Worm (Caenorhabditis elegans) whole organism, L2 larva: ENCODE data around the gene arrd-16.

Experiments used
- C34F6.9 ChIP-seq: fragments of 150-350 bp; optimal IDR thresholded peaks from 2 replicates; lab custom pipeline; 2014; ENCODE audit warnings: missing biosample characterization, missing genetic modification characterization
- F13H6.1 ChIP-seq: sonication (generic microtip); optimal IDR thresholded peaks from 2 replicates; lab custom pipeline; 2016; ENCODE audit warnings: missing genetic modification characterization, missing compliant biosample characterization
- R02D3.7 ChIP-seq: fragments of 150-350 bp; optimal IDR thresholded peaks from 2 replicates; lab custom pipeline; 2014; ENCODE audit warnings: missing biosample characterization, missing genetic modification characterization
- Y55F3AM.14 ChIP-seq: fragments of 200-800 bp; sonication (Bioruptor generic); optimal IDR thresholded peaks from 2 replicates; lab custom pipeline; 2018; ENCODE audit warnings: mild to moderate bottlenecking, missing genetic modification characterization, missing compliant biosample characterization
- ZK546.5 ChIP-seq: sonication (generic microtip); optimal IDR thresholded peaks from 2 replicates; lab custom pipeline; 2017; ENCODE audit warnings: missing biosample characterization, missing genetic modification characterization
- alr-1 ChIP-seq: fragments of 150-350 bp; optimal IDR thresholded peaks from 2 replicates; lab custom pipeline; 2014; ENCODE audit warnings: missing biosample characterization, missing genetic modification characterization
- aly-2 ChIP-seq: fragments of 150-350 bp; optimal IDR thresholded peaks from 2 replicates; lab custom pipeline; 2014; ENCODE audit warnings: missing biosample characterization, missing genetic modification characterization
- ama-1 ChIP-seq: fragments of 150-350 bp; optimal IDR thresholded peaks from 2 replicates; lab custom pipeline; 2018; ENCODE audit warnings: inconsistent platforms
- ceh-16 ChIP-seq: fragments of 150-350 bp; optimal IDR thresholded peaks from 2 replicates; lab custom pipeline; 2014; ENCODE audit warnings: missing biosample characterization, missing genetic modification characterization
- ceh-82 ChIP-seq: fragments of 150-350 bp; optimal IDR thresholded peaks from 2 replicates; lab custom pipeline; 2014; ENCODE audit warnings: missing biosample characterization, missing genetic modification characterization
- crh-2 ChIP-seq: sonication (generic microtip); optimal IDR thresholded peaks from 2 replicates; lab custom pipeline; 2017; ENCODE audit warnings: missing biosample characterization, missing genetic modification characterization
- dmd-4 ChIP-seq: sonication (generic microtip); optimal IDR thresholded peaks from 2 replicates; lab custom pipeline; 2017; ENCODE audit warnings: missing biosample characterization, missing genetic modification characterization
- egl-27 ChIP-seq: sonication (generic microtip); optimal IDR thresholded peaks from 3 replicates; lab custom pipeline; 2017; ENCODE audit warnings: missing biosample characterization, missing genetic modification reagents, missing genetic modification characterization
- elt-1 ChIP-seq: fragments of 150-350 bp; optimal IDR thresholded peaks from 2 replicates; lab custom pipeline; 2014; ENCODE audit warnings: missing biosample characterization, missing genetic modification characterization
- elt-3 ChIP-seq: sonication (generic microtip); optimal IDR thresholded peaks from 2 replicates; lab custom pipeline; 2017; ENCODE audit warnings: missing biosample characterization, missing genetic modification characterization
- fos-1 ChIP-seq: fragments of 150-350 bp; optimal IDR thresholded peaks from 2 replicates; lab custom pipeline; 2014; ENCODE audit warnings: missing biosample characterization, missing genetic modification characterization
- gmeb-1 ChIP-seq: fragments of 150-350 bp; optimal IDR thresholded peaks from 2 replicates; lab custom pipeline; 2014; ENCODE audit warnings: missing biosample characterization, missing genetic modification characterization
- lin-11 ChIP-seq: fragments of 150-350 bp; sonication (generic microtip); optimal IDR thresholded peaks from 2 replicates; lab custom pipeline; 2014; ENCODE audit warnings: missing biosample characterization, missing genetic modification characterization, inconsistent platforms, mixed read lengths
- lin-13 ChIP-seq: fragments of 150-350 bp; optimal IDR thresholded peaks from 2 replicates; lab custom pipeline; 2014; ENCODE audit warnings: missing biosample characterization, missing genetic modification reagents, missing genetic modification characterization
- lin-39 ChIP-seq: fragments of 150-350 bp; optimal IDR thresholded peaks from 2 replicates; lab custom pipeline; 2014; ENCODE audit warnings: missing biosample characterization, missing genetic modification reagents, missing genetic modification characterization
- lsy-2 ChIP-seq, 2 experiments: fragments of 150-350 bp in 1 of 2; sonication (generic microtip) in 1 of 2; optimal IDR thresholded peaks; 2 replicates each; lab custom pipeline; 2014 to 2017; ENCODE audit warnings: missing biosample characterization in 2 of 2, missing genetic modification characterization in 2 of 2
- mab-5 ChIP-seq: fragments of 150-350 bp; optimal IDR thresholded peaks from 2 replicates; lab custom pipeline; 2014; ENCODE audit warnings: missing biosample characterization, missing genetic modification characterization
- mbf-1 ChIP-seq: sonication (generic microtip); optimal IDR thresholded peaks from 2 replicates; lab custom pipeline; 2017; ENCODE audit warnings: missing biosample characterization, missing genetic modification characterization
- mdl-1 ChIP-seq, 2 experiments: fragments of 150-350 bp in 1 of 2; sonication (generic microtip) in 1 of 2; optimal IDR thresholded peaks; 2 replicates each; lab custom pipeline; 2017; ENCODE audit warnings: missing biosample characterization in 2 of 2, missing genetic modification characterization in 2 of 2
- nhr-10 ChIP-seq: sonication (generic microtip); optimal IDR thresholded peaks from 2 replicates; lab custom pipeline; 2017; ENCODE audit warnings: missing biosample characterization, missing genetic modification characterization
- nhr-11 ChIP-seq: fragments of 150-350 bp; optimal IDR thresholded peaks from 2 replicates; lab custom pipeline; 2014; ENCODE audit warnings: missing biosample characterization, missing genetic modification characterization
- nhr-12 ChIP-seq: fragments of 150-350 bp; optimal IDR thresholded peaks from 2 replicates; lab custom pipeline; 2014; ENCODE audit warnings: missing biosample characterization, missing genetic modification characterization
- nhr-129 ChIP-seq: fragments of 150-350 bp; optimal IDR thresholded peaks from 2 replicates; lab custom pipeline; 2014; ENCODE audit warnings: missing biosample characterization, missing genetic modification characterization
- nhr-21 ChIP-seq: fragments of 150-350 bp; optimal IDR thresholded peaks from 2 replicates; lab custom pipeline; 2014; ENCODE audit warnings: missing biosample characterization, missing genetic modification characterization
- nhr-23 ChIP-seq: fragments of 150-350 bp; optimal IDR thresholded peaks from 2 replicates; lab custom pipeline; 2014; ENCODE audit warnings: missing biosample characterization, missing genetic modification reagents, missing genetic modification characterization
- nhr-237 ChIP-seq: fragments of 150-350 bp; optimal IDR thresholded peaks from 2 replicates; lab custom pipeline; 2014; ENCODE audit warnings: missing biosample characterization, missing genetic modification characterization
- nhr-25 ChIP-seq: fragments of 150-350 bp; sonication (generic microtip); optimal IDR thresholded peaks from 3 replicates; lab custom pipeline; 2014; ENCODE audit warnings: missing biosample characterization, missing genetic modification characterization
- nhr-6 ChIP-seq: fragments of 150-350 bp; optimal IDR thresholded peaks from 2 replicates; lab custom pipeline; 2014; ENCODE audit warnings: missing biosample characterization, missing genetic modification characterization
- nhr-77 ChIP-seq: fragments of 150-350 bp; optimal IDR thresholded peaks from 2 replicates; lab custom pipeline; 2014; ENCODE audit warnings: missing biosample characterization, missing genetic modification characterization
- peb-1 ChIP-seq: fragments of 150-350 bp; optimal IDR thresholded peaks from 2 replicates; lab custom pipeline; 2014; ENCODE audit warnings: missing biosample characterization, missing genetic modification characterization
- sem-4 ChIP-seq: fragments of 150-350 bp; optimal IDR thresholded peaks from 2 replicates; lab custom pipeline; 2014; ENCODE audit warnings: missing biosample characterization, missing genetic modification reagents, missing genetic modification characterization
- skn-1 ChIP-seq: sonication (generic microtip); optimal IDR thresholded peaks from 2 replicates; lab custom pipeline; 2017; ENCODE audit warnings: missing biosample characterization, missing genetic modification characterization
- sma-3 ChIP-seq: sonication (generic microtip); optimal IDR thresholded peaks from 2 replicates; lab custom pipeline; 2016; ENCODE audit warnings: missing genetic modification reagents, missing genetic modification characterization, missing compliant biosample characterization
- sma-9 ChIP-seq, 2 experiments: fragments of 150-350 bp in 1 of 2; sonication (generic microtip) in 1 of 2; optimal IDR thresholded peaks; 2 replicates each; lab custom pipeline; 2014 to 2016; ENCODE audit warnings: missing genetic modification characterization in 2 of 2, mild to moderate bottlenecking in 1 of 2, missing biosample characterization in 1 of 2, missing compliant biosample characterization in 1 of 2, missing genetic modification reagents in 1 of 2, moderate library complexity in 1 of 2
- snpc-4 ChIP-seq: fragments of 150-350 bp; optimal IDR thresholded peaks from 2 replicates; lab custom pipeline; 2014; ENCODE audit warnings: missing biosample characterization, missing genetic modification characterization
- unc-39 ChIP-seq: fragments of 150-350 bp; optimal IDR thresholded peaks from 2 replicates; lab custom pipeline; 2014; ENCODE audit warnings: missing biosample characterization, missing genetic modification characterization
- unc-55 ChIP-seq: fragments of 150-350 bp; sonication (generic microtip); optimal IDR thresholded peaks from 3 replicates; lab custom pipeline; 2014; ENCODE audit warnings: missing biosample characterization, missing genetic modification reagents, missing genetic modification characterization
- unc-62 ChIP-seq: fragments of 150-350 bp; optimal IDR thresholded peaks from 2 replicates; lab custom pipeline; 2014; ENCODE audit warnings: missing biosample characterization, missing genetic modification reagents, missing genetic modification characterization
- zag-1 ChIP-seq: fragments of 150-350 bp; optimal IDR thresholded peaks from 2 replicates; lab custom pipeline; 2014; ENCODE audit warnings: missing biosample characterization, missing genetic modification characterization
- ztf-1 ChIP-seq: fragments of 200-800 bp; sonication (Bioruptor generic); conservative IDR thresholded peaks from 2 replicates; pipeline ENCODE4 v1.3.6; 2022; ENCODE audit warnings: missing genetic modification characterization, missing compliant biosample characterization
- ztf-11 ChIP-seq: sonication (generic microtip); optimal IDR thresholded peaks from 2 replicates; lab custom pipeline; 2017; ENCODE audit warnings: missing biosample characterization, missing genetic modification characterization
- ztf-4 ChIP-seq: fragments of 150-350 bp; optimal IDR thresholded peaks from 2 replicates; lab custom pipeline; 2014; ENCODE audit warnings: missing biosample characterization, missing genetic modification characterization

arrd-16 gene

DNA sequence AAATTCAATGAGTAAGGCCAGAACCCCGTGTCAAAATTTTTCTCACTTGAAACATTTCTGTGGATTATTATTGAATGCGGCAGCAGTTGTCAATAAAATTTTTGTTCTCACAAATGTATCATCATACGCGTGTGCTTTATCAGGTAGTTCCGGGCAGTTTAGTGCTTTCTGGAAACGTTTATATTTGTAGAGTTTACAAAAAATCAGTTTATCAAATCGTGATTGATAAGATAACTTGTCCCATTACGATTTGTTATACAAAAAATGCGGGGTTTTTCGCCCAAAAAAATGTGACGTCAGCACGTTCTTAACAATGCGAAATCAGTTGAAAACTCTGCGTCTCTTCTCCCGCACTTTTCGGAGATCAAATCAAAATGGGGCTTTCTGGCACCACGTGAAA, 39.3 kb upstream of the arrd-16 start:
- peak; percentile 28 for TF ChIP-seq fos-1 (tag; lab: Kevin White, UChicago)
- peak; percentile 37 for TF ChIP-seq sma-9 (GFP tag; optimal IDR thresholded peaks at IDR 0.05; lab: Kevin White, UChicago)
- no peak for TF ChIP-seq sma-9 (tag; optimal IDR thresholded peaks at IDR 0.05; lab: Kevin White, UChicago)
- no peak for TF ChIP-seq mbf-1
- TF ChIP-seq, all 48 proteins: peak for 2

DNA sequence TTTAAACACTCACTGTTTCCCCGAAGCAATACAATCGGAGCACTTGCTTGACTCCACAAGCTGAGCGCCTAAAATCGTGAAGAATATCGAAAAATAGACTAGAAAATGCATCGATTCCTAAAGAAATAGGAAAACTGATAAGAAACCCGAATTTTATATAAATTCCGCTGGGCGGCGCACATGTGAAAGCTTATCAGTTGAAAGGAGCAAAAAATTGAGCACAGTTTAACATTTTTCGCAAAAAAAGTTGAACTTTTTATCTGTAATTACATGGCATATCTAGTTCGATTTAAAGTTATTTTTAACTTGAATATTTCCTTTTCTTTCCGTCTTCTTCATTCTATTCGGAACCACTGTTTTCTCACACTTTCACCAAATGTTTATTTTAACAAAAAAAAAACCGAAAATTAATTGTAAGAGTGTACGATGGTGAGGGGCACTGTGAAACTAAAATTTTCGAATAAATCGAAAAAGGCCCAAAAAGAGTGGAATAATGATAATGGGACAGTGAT, 38.5 kb upstream of the arrd-16 start, which contains the start of gene Y49E10.18:
Y49E10.18 (minus strand) TSS at position 116 of the 512 bp plus-strand sequence.
- TF ChIP-seq unc-62 (no peak), sma-9 (GFP tag; optimal IDR thresholded peaks at IDR 0.05; lab: Kevin White, UChicago) (peak; percentile 66), sma-9 (tag; optimal IDR thresholded peaks at IDR 0.05; lab: Kevin White, UChicago) (no peak), fos-1 (tag; lab: Kevin White, UChicago) (peak; percentile 61), nhr-23 (tag; lab: Kevin White, UChicago) (no peak)

DNA sequence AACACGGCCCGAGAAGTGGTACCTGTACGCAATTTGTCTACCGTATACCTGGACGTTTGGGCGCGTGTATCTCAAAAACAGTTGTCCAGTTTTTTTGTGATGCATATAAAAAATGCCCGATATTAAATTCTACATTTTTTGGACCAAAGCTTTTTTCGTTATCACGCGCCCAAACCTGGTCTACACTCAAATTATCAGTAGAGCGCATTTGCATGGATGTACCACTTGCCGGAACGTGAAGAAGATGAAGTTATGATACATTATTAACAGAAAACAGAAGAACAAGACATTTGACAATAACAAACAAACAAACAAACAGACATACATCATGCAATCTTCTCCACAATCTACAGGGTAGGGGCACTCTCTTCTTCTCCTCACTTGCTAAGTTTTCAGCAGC, 37.0 kb upstream of the arrd-16 start:
- TF ChIP-seq lsy-2 (tag; optimal IDR thresholded peaks at IDR 0.05; lab: Kevin White, UChicago), result peak in 1 of 2 experiments; percentile 18

DNA sequence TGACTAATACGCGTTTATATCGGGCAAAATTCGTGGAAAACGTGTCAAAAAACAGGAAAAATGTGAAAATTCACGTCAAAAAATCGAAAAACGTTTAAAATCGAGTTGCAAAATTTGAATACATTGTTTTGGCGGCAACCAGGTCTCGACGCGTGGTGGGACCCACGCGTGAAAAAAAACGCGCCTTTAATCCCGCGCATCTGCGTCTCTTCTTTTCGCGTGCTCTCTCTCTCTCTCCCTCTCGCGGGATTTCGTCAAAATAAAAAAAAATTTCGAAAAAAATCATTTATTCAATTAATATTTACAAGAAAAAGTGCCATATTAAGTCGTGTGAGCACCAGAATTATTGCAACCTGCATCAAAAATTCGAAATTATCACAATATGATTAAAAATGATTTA, 31.2 kb upstream of the arrd-16 start, which contains the start of gene ani-1:
ani-1 (minus strand) TSS at position 61 of the 400 bp plus-strand sequence.
- TF ChIP-seq nhr-25, result peak; percentile 67
- TF ChIP-seq ceh-16 (tag; lab: Kevin White, UChicago), result no peak
- TF ChIP-seq aly-2 (tag; lab: Kevin White, UChicago), result no peak
- peak; percentile 46 for TF ChIP-seq lin-11 (tag; lab: Kevin White, UChicago)
- TF ChIP-seq ceh-82 (tag; lab: Kevin White, UChicago), result no peak
- no peak for TF ChIP-seq peb-1
- TF ChIP-seq sma-3 (GFP tag; lab: Kevin White, UChicago), result peak; percentile 75
- peak; percentile 45 for TF ChIP-seq mab-5 (tag; lab: Kevin White, UChicago)
- no peak for TF ChIP-seq nhr-6
- no peak for TF ChIP-seq sem-4 (tag; lab: Kevin White, UChicago)
- peak; percentile 37 for TF ChIP-seq snpc-4 (tag; lab: Kevin White, UChicago)
- TF ChIP-seq nhr-77 (tag; lab: Kevin White, UChicago), result no peak
- peak; percentile 88 for TF ChIP-seq unc-55 (GFP tag; lab: Kevin White, UChicago)
- TF ChIP-seq ztf-4 (tag; lab: Kevin White, UChicago), result no peak
- no peak for TF ChIP-seq zag-1 (tag; lab: Kevin White, UChicago)
- no peak for TF ChIP-seq dmd-4
- no peak for TF ChIP-seq R02D3.7 (tag; lab: Kevin White, UChicago)
- TF ChIP-seq ztf-1 (GFP tag; lab: Robert Waterston, UW), result no peak
- TF ChIP-seq egl-27 (tag; lab: Kevin White, UChicago), result no peak
- TF ChIP-seq mdl-1 (tag; optimal IDR thresholded peaks at IDR 0.05; lab: Kevin White, UChicago), result no peak
- no peak for TF ChIP-seq fos-1 (tag; lab: Kevin White, UChicago)
- peak; percentile 60 for TF ChIP-seq nhr-129
- TF ChIP-seq lin-39 (tag; lab: Kevin White, UChicago), result no peak
- TF ChIP-seq mbf-1, result no peak
- TF ChIP-seq unc-39, result no peak
- peak; percentile 70 for TF ChIP-seq C34F6.9 (tag; lab: Kevin White, UChicago)
- peak; percentile 43 for TF ChIP-seq F13H6.1 (tag; lab: Kevin White, UChicago)
- TF ChIP-seq nhr-23 (tag; lab: Kevin White, UChicago), result no peak
- TF ChIP-seq ZK546.5 (tag; lab: Kevin White, UChicago), result no peak
- no peak for TF ChIP-seq nhr-10 (tag; lab: Kevin White, UChicago)
- TF ChIP-seq ztf-11, result no peak
- no peak for TF ChIP-seq alr-1
- no peak for TF ChIP-seq ama-1
- TF ChIP-seq skn-1 (tag; lab: Kevin White, UChicago), result no peak
- TF ChIP-seq gmeb-1 (tag; lab: Kevin White, UChicago), result peak; percentile 79
- no peak for TF ChIP-seq Y55F3AM.14
- peak; percentile 34 for TF ChIP-seq sma-9 (GFP tag; optimal IDR thresholded peaks at IDR 0.05; lab: Kevin White, UChicago)
- TF ChIP-seq sma-9 (tag; optimal IDR thresholded peaks at IDR 0.05; lab: Kevin White, UChicago), result no peak
- no peak for TF ChIP-seq elt-3
- TF ChIP-seq nhr-237 (tag; lab: Kevin White, UChicago), result no peak
- no peak for TF ChIP-seq elt-1 (tag; lab: Kevin White, UChicago)
- peak; percentile 82 for TF ChIP-seq lin-13
- peak; percentile 53 for TF ChIP-seq crh-2 (tag; lab: Kevin White, UChicago)
- no peak for TF ChIP-seq unc-62
- TF ChIP-seq nhr-21 (tag; lab: Kevin White, UChicago), result peak; percentile 27
- peak; percentile 45 to 85 for TF ChIP-seq lsy-2 (tag; optimal IDR thresholded peaks at IDR 0.05; lab: Kevin White, UChicago)
- no peak for TF ChIP-seq nhr-11 (tag; lab: Kevin White, UChicago)
- TF ChIP-seq nhr-12 (tag; lab: Kevin White, UChicago), result no peak
